Fruit fly (Drosophila melanogaster) whole organism, pupa: ENCODE results near the gene CG33172.

ENCODE experiments used
- CG12605 ChIP-seq: fragments of 200-800 bp; sonication (Bioruptor generic); IDR thresholded peaks from 2 replicates; pipeline ENCODE4 v1.3.6; 2022; ENCODE audit warnings: missing biosample characterization, missing genetic modification characterization
- CG13204 ChIP-seq: fragments of 200-800 bp; sonication (Bioruptor generic); optimal IDR thresholded peaks from 2 replicates; lab custom pipeline; 2018; ENCODE audit warnings: missing biosample characterization, mild to moderate bottlenecking, missing genetic modification characterization, moderate library complexity
- CG14655 ChIP-seq: fragments of 200-800 bp; sonication (Bioruptor generic); optimal IDR thresholded peaks from 3 replicates; lab custom pipeline; 2017; ENCODE audit warnings: mild to moderate bottlenecking, missing biosample characterization, missing genetic modification reagents, missing genetic modification characterization
- CG15710 ChIP-seq: fragments of 200-800 bp; sonication (Bioruptor generic); optimal IDR thresholded peaks from 2 replicates; lab custom pipeline; 2018; ENCODE audit warnings: missing biosample characterization, mild to moderate bottlenecking, missing genetic modification characterization, moderate library complexity
- CG34367 ChIP-seq: fragments of 200-800 bp; sonication (Bioruptor generic); optimal IDR thresholded peaks from 2 replicates; lab custom pipeline; 2018; ENCODE audit warnings: missing biosample characterization, mild to moderate bottlenecking, missing genetic modification characterization
- CG4496 ChIP-seq: fragments of 200-800 bp; sonication (Bioruptor generic); IDR thresholded peaks from 3 replicates; pipeline ENCODE4 v1.3.6; 2022; ENCODE audit warnings: missing biosample characterization, missing genetic modification characterization
- CG8301 ChIP-seq: fragments of 200-800 bp; sonication (Bioruptor generic); optimal IDR thresholded peaks from 2 replicates; lab custom pipeline; 2018; ENCODE audit warnings: missing biosample characterization, mild to moderate bottlenecking, missing genetic modification characterization
- D1 ChIP-seq: fragments of 200-800 bp; sonication (Bioruptor generic); optimal IDR thresholded peaks from 2 replicates; lab custom pipeline; 2018; ENCODE audit warnings: missing biosample characterization, mild to moderate bottlenecking, missing genetic modification characterization, moderate library complexity
- EcR ChIP-seq: fragments of 200-800 bp; sonication (Bioruptor generic); optimal IDR thresholded peaks from 3 replicates; lab custom pipeline; 2019; ENCODE audit warnings: missing biosample characterization, missing genetic modification characterization, mild to moderate bottlenecking, moderate library complexity, missing genetic modification reagents
- Pif1A ChIP-seq: fragments of 200-800 bp; sonication (Bioruptor generic); optimal IDR thresholded peaks from 3 replicates; lab custom pipeline; 2016; ENCODE audit warnings: missing biosample characterization, missing genetic modification characterization
- fd96Ca ChIP-seq: fragments of 200-800 bp; sonication (Bioruptor generic); IDR thresholded peaks from 3 replicates; pipeline ENCODE4 v1.3.6; 2022; ENCODE audit warnings: missing biosample characterization, missing genetic modification characterization
- gl ChIP-seq: fragments of 200-800 bp; sonication (Bioruptor generic); optimal IDR thresholded peaks from 2 replicates; lab custom pipeline; 2018; ENCODE audit warnings: missing biosample characterization, mild to moderate bottlenecking, missing genetic modification characterization
- rn ChIP-seq: fragments of 200-800 bp; sonication (Bioruptor generic); IDR thresholded peaks from 2 replicates; pipeline ENCODE4 v1.3.6; 2022; ENCODE audit warnings: missing biosample characterization, missing genetic modification characterization

- TF ChIP-seq gl (no peak), CG12605 (GFP tag; lab: Robert Waterston, UW) (no peak), CG8301 (tag; lab: Kevin White, UChicago) (no peak), rn (no peak), fd96Ca (no peak), Pif1A (GFP tag; lab: Kevin White, UChicago) (no peak), CG14655 (GFP tag; lab: Kevin White, UChicago) (no peak), CG4496 (GFP tag; lab: Robert Waterston, UW) (no peak), EcR (GFP tag; lab: Kevin White, UChicago) (no peak), CG13204 (no peak), D1 (tag; lab: Kevin White, UChicago) (no peak), CG15710 (tag; lab: Kevin White, UChicago) (no peak), CG34367 (tag; lab: Kevin White, UChicago) (no peak)
Observed at dm6 chrX:15785429-15786239, 16.2 kb downstream of the CG33172 start, which contains the start of the genes Paf-AHalpha and mRpS30.
